Fruit fly (Drosophila melanogaster) whole organism, embryonic: ENCODE measurements around the gene Cdc42.

Source experiments
- Atf3 ChIP-seq: fragments of 200-800 bp; sonication (Bioruptor generic); optimal IDR thresholded peaks from 3 replicates; lab custom pipeline; 2016; ENCODE audit warnings: missing biosample characterization, missing genetic modification characterization
- CG10209 ChIP-seq: fragments of 200-800 bp; sonication (Bioruptor generic); optimal IDR thresholded peaks from 3 replicates; lab custom pipeline; 2017; ENCODE audit warnings: missing biosample characterization, mild to moderate bottlenecking, missing genetic modification characterization, missing genetic modification reagents
- CG1024 ChIP-seq: fragments of 200-800 bp; sonication (Bioruptor generic); IDR thresholded peaks from 2 replicates; pipeline ENCODE4 v1.3.6; 2022; ENCODE audit warnings: missing biosample characterization, missing genetic modification characterization
- CG1233 ChIP-seq: fragments of 200-800 bp; sonication (Bioruptor generic); optimal IDR thresholded peaks from 4 replicates; lab custom pipeline; 2018; ENCODE audit warnings: missing biosample characterization, mild to moderate bottlenecking, missing genetic modification characterization
- CG12391 ChIP-seq: fragments of 200-800 bp; sonication (Bioruptor generic); optimal IDR thresholded peaks from 3 replicates; lab custom pipeline; 2018; ENCODE audit warnings: missing biosample characterization, mild to moderate bottlenecking, missing genetic modification characterization, moderate library complexity
- CG13624 ChIP-seq: fragments of 200-800 bp; sonication (Bioruptor generic); optimal IDR thresholded peaks from 2 replicates; lab custom pipeline; 2016; ENCODE audit warnings: missing biosample characterization, missing genetic modification characterization
- CG13894 ChIP-seq: fragments of 200-800 bp; sonication (Bioruptor generic); optimal IDR thresholded peaks from 3 replicates; lab custom pipeline; 2018; ENCODE audit warnings: missing biosample characterization, mild to moderate bottlenecking, missing genetic modification characterization, moderate library complexity
- CG16813 ChIP-seq: fragments of 200-800 bp; sonication (Bioruptor generic); IDR thresholded peaks from 3 replicates; pipeline ENCODE4 v1.3.6; 2022; ENCODE audit warnings: missing biosample characterization, missing genetic modification characterization; ENCODE audit not compliant: partially characterized antibody
- CG18619 ChIP-seq: fragments of 200-800 bp; sonication (Bioruptor generic); optimal IDR thresholded peaks from 3 replicates; lab custom pipeline; 2017; ENCODE audit warnings: missing biosample characterization, mild to moderate bottlenecking, missing genetic modification characterization
- CG30403 ChIP-seq: fragments of 200-800 bp; sonication (Bioruptor generic); optimal IDR thresholded peaks from 3 replicates; lab custom pipeline; 2016; ENCODE audit warnings: missing biosample characterization, missing genetic modification characterization
- CG31224 ChIP-seq: fragments of 200-800 bp; sonication (Bioruptor generic); IDR thresholded peaks from 2 replicates; pipeline ENCODE4 v1.3.6; 2022; ENCODE audit warnings: missing biosample characterization, missing genetic modification characterization
- CG3847 ChIP-seq: fragments of 200-800 bp; sonication (Bioruptor generic); IDR thresholded peaks from 2 replicates; pipeline ENCODE4 v1.3.6; 2022; ENCODE audit warnings: missing biosample characterization, missing genetic modification characterization
- CG43689 ChIP-seq: fragments of 200-800 bp; sonication (Bioruptor generic); IDR thresholded peaks from 2 replicates; pipeline ENCODE4 v1.3.6; 2022; ENCODE audit warnings: missing biosample characterization, missing genetic modification characterization
- CG8944 ChIP-seq: fragments of 200-800 bp; sonication (Bioruptor generic); optimal IDR thresholded peaks from 3 replicates; lab custom pipeline; 2016; ENCODE audit warnings: missing biosample characterization, missing genetic modification characterization
- Camta ChIP-seq: fragments of 200-800 bp; sonication (Bioruptor generic); optimal IDR thresholded peaks from 2 replicates; lab custom pipeline; 2016; ENCODE audit warnings: missing biosample characterization, missing genetic modification characterization
- Chrac-16 ChIP-seq: fragments of 200-800 bp; sonication (Bioruptor generic); optimal IDR thresholded peaks from 3 replicates; lab custom pipeline; 2016; ENCODE audit warnings: missing biosample characterization, missing genetic modification characterization
- Dip2 ChIP-seq: fragments of 200-800 bp; sonication (Bioruptor generic); IDR thresholded peaks from 2 replicates; pipeline ENCODE4 v1.3.6; 2022; ENCODE audit warnings: missing biosample characterization, missing genetic modification characterization
- E2f2 ChIP-seq: fragments of 200-800 bp; sonication (Bioruptor generic); IDR thresholded peaks from 2 replicates; pipeline ENCODE4 v1.3.6; 2022; ENCODE audit warnings: missing biosample characterization, missing genetic modification characterization
- Ets97D ChIP-seq: fragments of 200-800 bp; sonication (Bioruptor generic); optimal IDR thresholded peaks from 3 replicates; lab custom pipeline; 2016; ENCODE audit warnings: missing biosample characterization, missing genetic modification characterization
- HLHmδ ChIP-seq: fragments of 200-800 bp; sonication (Bioruptor generic); optimal IDR thresholded peaks from 2 replicates; lab custom pipeline; 2018; ENCODE audit warnings: missing biosample characterization, mild to moderate bottlenecking, missing genetic modification characterization, moderate library complexity
- Lim3 ChIP-seq: fragments of 200-800 bp; sonication (Bioruptor generic); IDR thresholded peaks from 2 replicates; pipeline ENCODE4 v1.3.6; 2022; ENCODE audit warnings: missing biosample characterization, missing genetic modification characterization
- MESR4 ChIP-seq: fragments of 200-800 bp; sonication (Bioruptor generic); optimal IDR thresholded peaks from 2 replicates; lab custom pipeline; 2018; ENCODE audit warnings: missing biosample characterization, mild to moderate bottlenecking, missing genetic modification characterization, moderate library complexity
- Neu2 ChIP-seq: fragments of 200-800 bp; sonication (Bioruptor generic); optimal IDR thresholded peaks from 3 replicates; lab custom pipeline; 2016; ENCODE audit warnings: missing biosample characterization, missing genetic modification characterization, borderline replicate concordance
- Oli ChIP-seq: fragments of 200-800 bp; sonication (Bioruptor generic); optimal IDR thresholded peaks from 2 replicates; lab custom pipeline; 2018; ENCODE audit warnings: missing biosample characterization, mild to moderate bottlenecking, missing genetic modification characterization, moderate library complexity
- Side ChIP-seq: fragments of 200-800 bp; sonication (Bioruptor generic); optimal IDR thresholded peaks from 2 replicates; lab custom pipeline; 2016; ENCODE audit warnings: missing biosample characterization, missing genetic modification characterization
- Xbp1 ChIP-seq: fragments of 200-800 bp; sonication (Bioruptor generic); optimal IDR thresholded peaks from 3 replicates; lab custom pipeline; 2016; ENCODE audit warnings: missing biosample characterization, mild to moderate bottlenecking, missing genetic modification characterization
- aop ChIP-seq: fragments of 200-800 bp; sonication (Bioruptor generic); IDR thresholded peaks from 2 replicates; pipeline ENCODE4 v1.3.6; 2022; ENCODE audit warnings: missing biosample characterization, missing genetic modification characterization
- chinmo ChIP-seq: fragments of 200-800 bp; sonication (Bioruptor generic); IDR thresholded peaks from 4 replicates; pipeline ENCODE4 v1.3.6; 2022; ENCODE audit warnings: missing biosample characterization, missing genetic modification characterization; ENCODE audit not compliant: partially characterized antibody
- disco-r ChIP-seq: fragments of 200-800 bp; sonication (Bioruptor generic); optimal IDR thresholded peaks from 2 replicates; lab custom pipeline; 2016; ENCODE audit warnings: missing biosample characterization, missing genetic modification characterization
- hb ChIP-seq: fragments of 200-800 bp; sonication (Bioruptor generic); IDR thresholded peaks from 3 replicates; pipeline ENCODE4 v1.3.6; 2022; ENCODE audit warnings: missing biosample characterization, missing genetic modification characterization; ENCODE audit not compliant: partially characterized antibody
- inv ChIP-seq: fragments of 200-800 bp; sonication (Bioruptor generic); IDR thresholded peaks from 2 replicates; pipeline ENCODE4 v1.3.6; 2022; ENCODE audit warnings: missing biosample characterization, missing genetic modification characterization; ENCODE audit not compliant: partially characterized antibody
- onecut ChIP-seq: fragments of 200-800 bp; sonication (Bioruptor generic); IDR thresholded peaks from 2 replicates; pipeline ENCODE4 v1.3.6; 2022; ENCODE audit warnings: missing biosample characterization, missing genetic modification characterization
- pho ChIP-seq: fragments of 200-800 bp; sonication (Bioruptor generic); optimal IDR thresholded peaks from 2 replicates; lab custom pipeline; 2016; ENCODE audit warnings: missing biosample characterization, missing genetic modification characterization
- sisA ChIP-seq: fragments of 200-800 bp; sonication (Bioruptor generic); IDR thresholded peaks from 2 replicates; pipeline ENCODE4 v1.3.6; 2022; ENCODE audit warnings: missing biosample characterization, missing genetic modification characterization
- slbo ChIP-seq: fragments of 200-800 bp; sonication (Bioruptor generic); IDR thresholded peaks from 2 replicates; pipeline ENCODE4 v1.3.6; 2022; ENCODE audit warnings: missing biosample characterization, missing genetic modification characterization
- stc ChIP-seq: fragments of 200-800 bp; sonication (Bioruptor generic); IDR thresholded peaks from 2 replicates; pipeline ENCODE4 v1.3.6; 2022; ENCODE audit warnings: missing biosample characterization, missing genetic modification characterization
- trem ChIP-seq: fragments of 200-800 bp; optimal IDR thresholded peaks from 3 replicates; lab custom pipeline; 2019; ENCODE audit warnings: missing biosample characterization, mild to moderate bottlenecking, missing genetic modification characterization, moderate library complexity
- tup ChIP-seq: fragments of 200-800 bp; sonication (Bioruptor generic); optimal IDR thresholded peaks from 2 replicates; lab custom pipeline; 2016; ENCODE audit warnings: missing biosample characterization, mild to moderate bottlenecking, missing genetic modification characterization, moderate library complexity
- unc-4 ChIP-seq: fragments of 200-800 bp; sonication (Bioruptor generic); IDR thresholded peaks from 2 replicates; pipeline ENCODE4 v1.3.6; 2022; ENCODE audit warnings: missing biosample characterization, missing genetic modification characterization; ENCODE audit not compliant: partially characterized antibody
- vfl ChIP-seq: fragments of 200-800 bp; sonication (Bioruptor generic); optimal IDR thresholded peaks from 2 replicates; lab custom pipeline; 2016; ENCODE audit warnings: missing biosample characterization, missing genetic modification characterization
- zf30C ChIP-seq: fragments of 200-800 bp; sonication (Bioruptor generic); optimal IDR thresholded peaks from 3 replicates; lab custom pipeline; 2018; ENCODE audit warnings: missing biosample characterization, mild to moderate bottlenecking, missing genetic modification characterization

Gene Cdc42

DNA sequence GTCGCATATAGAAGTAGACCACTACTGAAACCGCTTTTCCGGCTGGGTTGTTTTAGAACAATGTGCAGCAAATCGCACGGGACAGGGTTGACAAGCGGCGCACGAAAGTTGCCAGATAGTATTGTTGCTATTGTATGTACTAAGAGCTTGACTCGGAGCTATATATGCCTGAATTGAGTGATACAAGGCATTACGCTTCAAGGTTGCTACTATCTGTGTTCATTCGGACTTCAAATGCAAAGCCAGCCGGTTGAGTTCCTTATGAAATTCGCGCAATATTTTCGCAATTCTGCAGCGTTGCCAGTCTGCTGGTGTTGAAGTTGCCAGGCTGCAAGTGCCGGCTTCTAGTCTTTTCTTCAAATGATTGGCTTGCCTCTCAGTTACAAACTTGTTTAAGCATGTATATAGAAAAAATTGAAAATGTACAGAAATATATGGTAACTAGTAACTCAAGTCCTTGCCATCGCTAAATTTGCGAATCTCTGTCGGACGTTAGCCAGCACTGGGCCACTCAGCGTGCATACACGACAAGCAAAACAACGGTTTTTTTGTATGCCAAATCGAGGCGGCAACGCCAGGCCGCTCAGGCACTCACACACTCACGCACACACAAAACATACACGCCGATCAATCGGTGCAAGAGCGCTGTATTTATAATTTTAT, 45.0 kb upstream of the Cdc42 start, which contains the start of the genes Ranbp21 and Elys (continued):
- TF ChIP-seq CG13894 (tag; lab: Kevin White, UChicago) (no peak), onecut (GFP tag; lab: Robert Waterston, UW) (peak; percentile 24; the same call in 1 of the 2 replicates), disco-r (GFP tag; lab: Kevin White, UChicago) (peak; percentile 12), Oli (tag; lab: Kevin White, UChicago) (no peak), CG43689 (no peak; the same call in 1 of the 2 replicates), Side (GFP tag; lab: Kevin White, UChicago) (peak; percentile 43), trem (tag; lab: Kevin White, UChicago) (peak; percentile 51), chinmo (GFP tag; lab: Robert Waterston, UW) (0 out of 4 replicates have a peak, but pooled peaks have one; percentile 34), CG10209 (GFP tag; lab: Kevin White, UChicago) (peak; percentile 38), tup (GFP tag; lab: Kevin White, UChicago) (peak; percentile 33), CG18619 (peak; percentile 26), CG3847 (GFP tag; lab: Robert Waterston, UW) (peak; percentile 78), sisA (GFP tag; lab: Robert Waterston, UW) (peak; percentile 66), Dip2 (no peak), CG1024 (GFP tag; lab: Robert Waterston, UW) (peak; percentile 31; the same call in 1 of the 2 replicates), slbo (GFP tag; lab: Robert Waterston, UW) (peak; percentile 77), vfl (GFP tag; lab: Kevin White, UChicago) (peak; percentile 26), Lim3 (no peak), Chrac-16 (peak; percentile 71), pho (GFP tag; lab: Kevin White, UChicago) (peak; percentile 53), CG13624 (GFP tag; lab: Kevin White, UChicago) (peak; percentile 59), CG16813 (GFP tag; lab: Robert Waterston, UW) (0 out of 3 replicates have a peak, but pooled peaks have one; percentile 56), HLHmδ (GFP tag; lab: Kevin White, UChicago) (no peak), CG31224 (GFP tag; lab: Robert Waterston, UW) (peak; percentile 47; the same call in 1 of the 2 replicates), Xbp1 (GFP tag; lab: Kevin White, UChicago) (peak; percentile 67), CG8944 (GFP tag; lab: Kevin White, UChicago) (peak; percentile 62), CG1233 (peak; percentile 23), aop (GFP tag; lab: Robert Waterston, UW) (no peak), inv (GFP tag; lab: Robert Waterston, UW) (peak; percentile 45; the same call in 1 of the 2 replicates), stc (GFP tag; lab: Robert Waterston, UW) (peak; percentile 47; the same call in 1 of the 2 replicates), CG12391 (peak; percentile 50), MESR4 (GFP tag; lab: Kevin White, UChicago) (peak; percentile 34), unc-4 (GFP tag; lab: Robert Waterston, UW) (peak; percentile 44; the same call in 1 of the 2 replicates), zf30C (GFP tag; lab: Kevin White, UChicago) (no peak), Neu2 (GFP tag; lab: Kevin White, UChicago) (no peak), Ets97D (GFP tag; lab: Kevin White, UChicago) (peak; percentile 62), Atf3 (peak; percentile 32), E2f2 (peak; percentile 61), CG30403 (GFP tag; lab: Kevin White, UChicago) (peak; percentile 71), Camta (peak; percentile 23), hb (GFP tag; lab: Robert Waterston, UW) (0 out of 3 replicates have a peak, but pooled peaks have one; percentile 56)
